Fruit fly (Drosophila melanogaster): Measurements from ENCODE around the gene CG18577.

- TF ChIP-seq h (optimal IDR thresholded peaks at IDR 0.05), result no peak
- TF ChIP-seq psq (optimal IDR thresholded peaks at IDR 0.05), result no peak
Measured at dm6 chr3R:11197389-11197716, 1.5 kb downstream of the CG18577 start, which contains the start of gene cu.
